Worm (Caenorhabditis elegans) whole organism, L3 larva: ENCODE results near the gene irld-2.

Experiments
- R02D3.7 ChIP-seq: fragments of 150-350 bp; optimal IDR thresholded peaks from 2 replicates; lab custom pipeline; 2014; ENCODE audit warnings: missing biosample characterization, missing genetic modification characterization
- aly-2 ChIP-seq: fragments of 150-350 bp; optimal IDR thresholded peaks from 2 replicates; lab custom pipeline; 2014; ENCODE audit warnings: missing biosample characterization, missing genetic modification characterization
- ama-1 ChIP-seq: fragments of 150-350 bp; optimal IDR thresholded peaks from 2 replicates; lab custom pipeline; 2018
- ceh-82 ChIP-seq: fragments of 150-350 bp; optimal IDR thresholded peaks from 2 replicates; lab custom pipeline; 2014; ENCODE audit warnings: missing biosample characterization, missing genetic modification characterization
- egl-5 ChIP-seq: fragments of 150-350 bp; optimal IDR thresholded peaks from 2 replicates; lab custom pipeline; 2017; ENCODE audit warnings: missing biosample characterization, missing genetic modification reagents, missing genetic modification characterization, inconsistent platforms
- elt-2 ChIP-seq: sonication (generic microtip); optimal IDR thresholded peaks from 2 replicates; lab custom pipeline; 2016; ENCODE audit warnings: missing genetic modification reagents, mild to moderate bottlenecking, missing genetic modification characterization, missing compliant biosample characterization
- hmg-11 ChIP-seq: sonication (generic microtip); optimal IDR thresholded peaks from 2 replicates; lab custom pipeline; 2016; ENCODE audit warnings: missing genetic modification characterization, missing compliant biosample characterization
- mdl-1 ChIP-seq: fragments of 150-350 bp; optimal IDR thresholded peaks from 2 replicates; lab custom pipeline; 2014; ENCODE audit warnings: missing biosample characterization, missing genetic modification characterization
- nhr-12 ChIP-seq: fragments of 150-350 bp; optimal IDR thresholded peaks from 2 replicates; lab custom pipeline; 2014; ENCODE audit warnings: missing biosample characterization, missing genetic modification characterization
- pqm-1 ChIP-seq: fragments of 150-350 bp; optimal IDR thresholded peaks from 2 replicates; lab custom pipeline; 2017; ENCODE audit warnings: missing biosample characterization, missing genetic modification characterization, inconsistent platforms
- snpc-4 ChIP-seq: fragments of 150-350 bp; optimal IDR thresholded peaks from 2 replicates; lab custom pipeline; 2014; ENCODE audit warnings: missing biosample characterization, missing genetic modification characterization
- unc-39 ChIP-seq: sonication (generic microtip); optimal IDR thresholded peaks from 4 replicates; lab custom pipeline; 2017; ENCODE audit warnings: missing biosample characterization, missing genetic modification characterization
- unc-62 ChIP-seq: fragments of 150-350 bp; sonication (generic microtip); optimal IDR thresholded peaks from 4 replicates; lab custom pipeline; 2014; ENCODE audit warnings: missing biosample characterization, missing genetic modification reagents, missing genetic modification characterization

DNA sequence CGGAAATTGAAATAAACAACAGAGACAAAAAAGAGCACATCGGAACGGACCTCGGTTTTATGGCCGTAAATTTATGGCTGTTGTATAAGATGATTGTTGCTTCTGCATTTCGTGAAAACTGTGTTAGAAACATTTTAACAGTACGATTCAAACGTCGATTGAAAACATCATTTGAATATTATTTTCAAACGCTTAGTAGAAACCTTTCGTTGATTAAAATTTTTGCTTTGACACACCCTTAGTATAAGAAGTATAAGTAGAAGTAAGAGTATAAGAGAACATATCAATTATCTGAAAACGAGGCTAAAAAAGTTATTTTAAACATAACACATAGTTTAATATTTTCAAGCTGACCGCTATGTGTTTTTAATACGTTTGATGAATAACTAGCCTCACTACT, 10.1 kb downstream of the irld-2 start:
- no peak for TF ChIP-seq elt-2
- no peak for TF ChIP-seq R02D3.7 (tag; lab: Kevin White, UChicago)
- TF ChIP-seq mdl-1 = no peak
- no peak for TF ChIP-seq snpc-4 (tag; lab: Kevin White, UChicago)
- no peak for TF ChIP-seq aly-2 (tag; lab: Kevin White, UChicago)
- TF ChIP-seq unc-39 (tag; lab: Kevin White, UChicago) = no peak
- TF ChIP-seq unc-62 (GFP tag; lab: Kevin White, UChicago) = no peak
- TF ChIP-seq pqm-1 (tag; lab: Kevin White, UChicago) = no peak
- no peak for TF ChIP-seq ama-1 (lab: Kevin White, UChicago)
- no peak for TF ChIP-seq egl-5 (tag; lab: Kevin White, UChicago)
- no peak for TF ChIP-seq ceh-82 (tag; lab: Kevin White, UChicago)
- no peak for TF ChIP-seq nhr-12 (tag; lab: Kevin White, UChicago)
- no peak for TF ChIP-seq hmg-11 (tag; lab: Kevin White, UChicago)
